Fruit fly (Drosophila melanogaster) whole organism, adult: ENCODE results near the gene CG15211.
A peak's percentile ranks its signal among the peaks of the same experiment; 100 is the strongest.

ENCODE experiments used
- CG11617 ChIP-seq: fragments of 200-800 bp; sonication (Bioruptor generic); optimal IDR thresholded peaks from 2 replicates; lab custom pipeline; 2017; ENCODE audit warnings: mild to moderate bottlenecking, missing biosample characterization, missing genetic modification reagents, missing genetic modification characterization
- CG12768 ChIP-seq: fragments of 200-800 bp; sonication (Bioruptor generic); optimal IDR thresholded peaks from 2 replicates; lab custom pipeline; 2017; ENCODE audit warnings: missing biosample characterization, missing genetic modification characterization, mild to moderate bottlenecking, moderate library complexity, missing genetic modification reagents
- CG14711 ChIP-seq: fragments of 200-800 bp; sonication (Bioruptor generic); optimal IDR thresholded peaks from 2 replicates; lab custom pipeline; 2018; ENCODE audit warnings: missing biosample characterization, mild to moderate bottlenecking, missing genetic modification characterization, moderate library complexity
- CG1620 ChIP-seq: fragments of 200-800 bp; sonication (Bioruptor generic); optimal IDR thresholded peaks from 2 replicates; lab custom pipeline; 2016; ENCODE audit warnings: missing biosample characterization, missing genetic modification characterization
- CG33017 ChIP-seq: fragments of 200-800 bp; sonication (Bioruptor generic); optimal IDR thresholded peaks from 2 replicates; lab custom pipeline; 2018; ENCODE audit warnings: missing biosample characterization, mild to moderate bottlenecking, missing genetic modification characterization, moderate library complexity
- CG5204 ChIP-seq: fragments of 200-800 bp; sonication (Bioruptor generic); optimal IDR thresholded peaks from 2 replicates; lab custom pipeline; 2016; ENCODE audit warnings: missing biosample characterization, missing genetic modification characterization
- CG7045 ChIP-seq: fragments of 200-800 bp; sonication (Bioruptor generic); optimal IDR thresholded peaks from 2 replicates; lab custom pipeline; 2017; ENCODE audit warnings: missing biosample characterization, mild to moderate bottlenecking, missing genetic modification characterization
- CG7101 ChIP-seq: fragments of 200-800 bp; sonication (Bioruptor generic); optimal IDR thresholded peaks from 2 replicates; lab custom pipeline; 2018; ENCODE audit warnings: missing biosample characterization, mild to moderate bottlenecking, missing genetic modification characterization, moderate library complexity
- Clk ChIP-seq: fragments of 200-800 bp; sonication (Bioruptor generic); optimal IDR thresholded peaks from 2 replicates; lab custom pipeline; 2017; ENCODE audit warnings: missing biosample characterization, missing genetic modification characterization
- Crg-1 ChIP-seq: fragments of 200-800 bp; sonication (Bioruptor generic); optimal IDR thresholded peaks from 2 replicates; lab custom pipeline; 2016; ENCODE audit warnings: missing biosample characterization, missing genetic modification characterization
- Hr96 ChIP-seq: fragments of 200-800 bp; sonication (Bioruptor generic); optimal IDR thresholded peaks from 2 replicates; lab custom pipeline; 2016; ENCODE audit warnings: missing biosample characterization, missing genetic modification characterization
- Mnt ChIP-seq: fragments of 200-800 bp; sonication (Bioruptor generic); optimal IDR thresholded peaks from 2 replicates; lab custom pipeline; 2016; ENCODE audit warnings: missing biosample characterization, mild to moderate bottlenecking, missing genetic modification characterization
- bab1 ChIP-seq: fragments of 200-800 bp; sonication (Bioruptor generic); optimal IDR thresholded peaks from 3 replicates; lab custom pipeline; 2019; ENCODE audit warnings: missing biosample characterization, mild to moderate bottlenecking, missing genetic modification characterization, moderate library complexity
- cic ChIP-seq: fragments of 200-800 bp; sonication (Bioruptor generic); optimal IDR thresholded peaks from 2 replicates; lab custom pipeline; 2017; ENCODE audit warnings: missing biosample characterization, mild to moderate bottlenecking, missing genetic modification characterization, moderate library complexity
- cnc ChIP-seq, 2 experiments: fragments of >200 bp; optimal IDR thresholded peaks; 2 replicates each; lab custom pipeline; 2017
- kay ChIP-seq: fragments of 200-800 bp; sonication (Bioruptor generic); peaks from one replicate; lab custom pipeline; 2016; ENCODE audit warnings: missing biosample characterization, missing genetic modification characterization, borderline replicate concordance
- ovo ChIP-seq: fragments of 200-800 bp; sonication (Bioruptor generic); optimal IDR thresholded peaks from 2 replicates; lab custom pipeline; 2016; ENCODE audit warnings: missing biosample characterization, missing genetic modification characterization
- pad ChIP-seq: fragments of 200-800 bp; sonication (Bioruptor generic); optimal IDR thresholded peaks from 3 replicates; lab custom pipeline; 2017; ENCODE audit warnings: missing biosample characterization, missing genetic modification characterization, mild to moderate bottlenecking, moderate library complexity, missing genetic modification reagents
- tj ChIP-seq: fragments of 200-800 bp; sonication (Bioruptor generic); optimal IDR thresholded peaks from 3 replicates; lab custom pipeline; 2017; ENCODE audit warnings: missing biosample characterization, mild to moderate bottlenecking, missing genetic modification characterization, moderate library complexity
- toe ChIP-seq: fragments of 200-800 bp; sonication (Bioruptor generic); optimal IDR thresholded peaks from 2 replicates; lab custom pipeline; 2016; ENCODE audit warnings: missing biosample characterization, missing genetic modification characterization

CG15211 gene

DNA sequence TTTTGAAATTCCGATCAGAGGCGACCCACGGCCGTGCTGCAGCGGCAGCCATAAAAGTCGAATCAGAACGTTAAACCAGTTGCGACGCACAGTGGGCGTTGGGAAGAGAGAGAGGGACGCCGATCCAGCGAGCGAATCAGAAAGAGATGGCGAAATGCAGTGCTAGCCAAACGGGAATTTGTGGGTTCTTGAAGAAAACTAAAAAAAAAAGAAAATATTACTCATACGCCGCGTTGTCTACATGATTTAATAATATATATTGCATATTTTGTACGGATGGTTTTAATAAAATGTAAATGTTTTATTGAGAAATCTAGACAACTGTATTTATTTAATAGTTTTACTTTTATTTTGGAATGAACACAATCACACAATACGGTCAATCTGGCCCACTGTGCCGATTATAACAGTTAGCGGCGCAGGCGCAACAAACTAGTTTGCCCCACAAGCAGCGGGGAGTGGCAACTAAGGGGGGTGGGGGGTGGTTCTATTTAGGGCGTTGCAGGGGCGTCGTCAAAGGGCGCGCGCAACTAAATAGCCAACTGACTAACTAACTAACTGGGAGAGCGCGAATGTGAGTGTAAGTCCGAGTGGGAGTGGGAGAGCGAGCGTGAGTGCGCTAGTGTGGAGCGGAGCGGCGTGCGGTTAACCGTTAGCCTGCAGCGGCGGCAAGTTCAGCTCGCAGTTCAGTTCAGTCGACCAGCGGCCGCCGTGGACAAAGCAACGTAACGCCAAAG is at the start of gene CG15211:
Gene CG15211, plus strand, starts transcription at position 686 of the 737 bp plus-strand sequence.
- TF ChIP-seq CG7101 (tag; lab: Kevin White, UChicago): no peak
- peak; percentile 11 for TF ChIP-seq CG7045 (GFP tag; lab: Kevin White, UChicago)
- no peak for TF ChIP-seq pad (GFP tag; lab: Kevin White, UChicago)
- peak; percentile 85 for TF ChIP-seq ovo (GFP tag; lab: Kevin White, UChicago)
- TF ChIP-seq Mnt: peak; percentile 16

dm6 chrX:10723488-10724254 is 48.7 kb upstream of the CG15211 start:
- no peak for TF ChIP-seq CG12768 (GFP tag; lab: Kevin White, UChicago)
- no peak for TF ChIP-seq CG33017 (tag; lab: Kevin White, UChicago)
- TF ChIP-seq tj: peak; percentile 71
- TF ChIP-seq ovo (GFP tag; lab: Kevin White, UChicago): no peak
- TF ChIP-seq Hr96: no peak

dm6 chrX:10726105-10726694 is 46.1 kb upstream of the CG15211 start:
- TF ChIP-seq CG7101 (tag; lab: Kevin White, UChicago) (no peak), kay (GFP tag; lab: Kevin White, UChicago) (peak; percentile 64)

dm6 chrX:10727318-10727717 is 45.0 kb upstream of the CG15211 start:
- no peak for TF ChIP-seq ovo (GFP tag; lab: Kevin White, UChicago)
- TF ChIP-seq CG14711 (tag; lab: Kevin White, UChicago): no peak
- TF ChIP-seq cnc (optimal IDR thresholded peaks at IDR 0.05; lab: Kevin White, UChicago): no peak
- no peak for TF ChIP-seq bab1
- no peak for TF ChIP-seq Hr96
- TF ChIP-seq tj: peak; percentile 90

dm6 chrX:10728024-10728423 is 44.3 kb upstream of the CG15211 start:
- no peak for TF ChIP-seq CG7045 (GFP tag; lab: Kevin White, UChicago)
- no peak for TF ChIP-seq CG5204 (GFP tag; lab: Kevin White, UChicago)
- no peak for TF ChIP-seq CG33017 (tag; lab: Kevin White, UChicago)
- TF ChIP-seq toe (GFP tag; lab: Kevin White, UChicago): no peak
- TF ChIP-seq cic (GFP tag; lab: Kevin White, UChicago): no peak
- TF ChIP-seq CG14711 (tag; lab: Kevin White, UChicago): no peak
- no peak for TF ChIP-seq Crg-1 (GFP tag; lab: Kevin White, UChicago)
- no peak for TF ChIP-seq bab1
- no peak for TF ChIP-seq pad (GFP tag; lab: Kevin White, UChicago)
- TF ChIP-seq Clk (GFP tag; lab: Kevin White, UChicago): no peak
- no peak for TF ChIP-seq CG12768 (GFP tag; lab: Kevin White, UChicago)
- TF ChIP-seq Mnt: no peak
- TF ChIP-seq CG7101 (tag; lab: Kevin White, UChicago): no peak
- TF ChIP-seq ovo (GFP tag; lab: Kevin White, UChicago): no peak
- no peak for TF ChIP-seq CG11617 (GFP tag; lab: Kevin White, UChicago)
- TF ChIP-seq cnc (optimal IDR thresholded peaks at IDR 0.05; lab: Kevin White, UChicago): no peak
- no peak for TF ChIP-seq tj
- TF ChIP-seq Hr96: no peak

- peak; percentile 89 for TF ChIP-seq tj
- no peak for TF ChIP-seq CG12768 (GFP tag; lab: Kevin White, UChicago)
- TF ChIP-seq Clk (GFP tag; lab: Kevin White, UChicago): no peak
- TF ChIP-seq kay (GFP tag; lab: Kevin White, UChicago): peak; percentile 66
- TF ChIP-seq ovo (GFP tag; lab: Kevin White, UChicago): no peak
Observed at dm6 chrX:10728541-10728968, 43.8 kb upstream of the CG15211 start.

dm6 chrX:10729196-10729835 is 43.0 kb upstream of the CG15211 start:
- TF ChIP-seq Mnt (no peak), CG11617 (GFP tag; lab: Kevin White, UChicago) (no peak), tj (no peak), CG1620 (GFP tag; lab: Kevin White, UChicago) (no peak), Crg-1 (GFP tag; lab: Kevin White, UChicago) (no peak), CG7101 (tag; lab: Kevin White, UChicago) (no peak), CG14711 (tag; lab: Kevin White, UChicago) (no peak), cnc (optimal IDR thresholded peaks at IDR 0.05; lab: Kevin White, UChicago) (no peak)
